Worm (Caenorhabditis elegans): ENCODE results near the gene clec-196.

The clec-196 gene

DNA sequence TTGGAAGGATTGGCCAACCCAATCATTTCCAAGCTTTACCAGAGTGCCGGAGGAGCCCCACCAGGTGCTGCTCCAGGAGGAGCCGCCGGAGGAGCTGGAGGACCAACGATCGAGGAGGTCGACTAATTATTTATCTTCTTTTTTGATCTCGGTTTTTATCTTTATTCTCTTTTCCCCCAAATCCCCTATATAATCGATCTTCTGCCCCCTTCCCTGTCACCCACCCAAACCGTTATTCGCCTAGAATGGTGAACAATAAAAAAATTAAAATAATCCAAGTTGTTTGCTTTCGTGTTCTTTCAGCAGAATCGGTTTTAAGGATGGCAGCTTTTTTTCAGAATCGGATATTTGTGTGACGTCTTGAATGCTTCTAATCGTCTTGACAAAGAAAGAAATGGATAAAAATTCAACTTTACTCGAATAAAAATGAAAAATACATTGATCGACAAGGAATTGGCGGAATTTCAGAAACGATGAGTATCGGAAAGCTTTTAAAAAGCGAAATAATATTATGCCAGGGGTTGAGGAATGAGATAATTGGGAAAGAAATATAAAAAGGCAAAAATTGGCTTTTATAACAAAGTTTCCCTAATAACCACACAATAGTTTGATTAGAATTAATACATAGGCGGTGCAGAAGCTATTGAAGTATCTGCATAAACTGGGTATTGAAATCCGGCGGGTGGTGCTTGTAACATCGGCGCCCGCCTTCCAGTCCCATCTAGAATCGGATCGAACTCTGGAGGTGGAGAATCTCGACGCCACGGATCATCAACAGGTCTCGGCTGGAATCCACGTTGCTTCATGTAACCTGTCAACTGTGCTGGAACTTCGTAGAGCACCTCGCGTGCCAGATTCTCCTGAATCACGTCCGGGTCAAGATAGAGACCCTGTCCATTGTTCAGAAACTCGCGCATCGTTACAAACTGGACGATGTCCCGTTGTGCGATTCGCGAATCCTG lies 4.6 kb downstream of the clec-196 start:
- TF ChIP-seq lin-39 (tag; optimal IDR thresholded peaks at IDR 0.05) (no peak), ama-1 (optimal IDR thresholded peaks at IDR 0.05) (peak; percentile 99), ceh-88 (GFP tag; IDR thresholded peaks at IDR 0.05) (peak; percentile 21; the same call in 1 of the 2 replicates), sox-4 (tag; optimal IDR thresholded peaks at IDR 0.05) (no peak), vab-15 (tag; optimal IDR thresholded peaks at IDR 0.05) (no peak), mep-1 (tag; optimal IDR thresholded peaks at IDR 0.05) (peak; percentile 91), nhr-11 (tag; optimal IDR thresholded peaks at IDR 0.05) (no peak), ceh-8 (GFP tag; optimal IDR thresholded peaks at IDR 0.05) (peak; percentile 15), nhr-28 (tag; optimal IDR thresholded peaks at IDR 0.05) (no peak), nhr-237 (tag; optimal IDR thresholded peaks at IDR 0.05) (no peak), hlh-17 (GFP tag; optimal IDR thresholded peaks at IDR 0.05; ENCODE audit: borderline replicate concordance) (no peak), ceh-63 (GFP tag; optimal IDR thresholded peaks at IDR 0.05) (peak; percentile 25), C34B4.2 (tag; optimal IDR thresholded peaks at IDR 0.05) (no peak), grh-1 (GFP tag; IDR thresholded peaks at IDR 0.05) (no peak), irx-1 (tag; optimal IDR thresholded peaks at IDR 0.05) (no peak), dpl-1 (GFP tag; optimal IDR thresholded peaks at IDR 0.05) (peak in 2 of 3 experiments; percentile 22 to 28), sup-37 (GFP tag; optimal IDR thresholded peaks at IDR 0.05) (no peak), fkh-10 (GFP tag; optimal IDR thresholded peaks at IDR 0.05) (no peak), egl-13 (tag; optimal IDR thresholded peaks at IDR 0.05) (peak; percentile 11), elt-2 (tag; optimal IDR thresholded peaks at IDR 0.05) (peak; percentile 59), lin-13 (GFP tag; optimal IDR thresholded peaks at IDR 0.05) (peak; percentile 62), C04F5.9 (tag; optimal IDR thresholded peaks at IDR 0.05) (no peak), nhr-20 (tag; optimal IDR thresholded peaks at IDR 0.05) (peak; percentile 70), lin-14 (GFP tag; optimal IDR thresholded peaks at IDR 0.05) (peak; percentile 40), fkh-8 (tag; optimal IDR thresholded peaks at IDR 0.05) (peak; percentile 65), unc-62 (GFP tag; optimal IDR thresholded peaks at IDR 0.05) (no peak), mab-9 (GFP tag; IDR thresholded peaks at IDR 0.05) (no peak), isw-1 (GFP tag; IDR thresholded peaks at IDR 0.05) (no peak), lir-3 (tag; optimal IDR thresholded peaks at IDR 0.05; ENCODE audit: poor library complexity) (peak; percentile 10), fos-1 (tag; optimal IDR thresholded peaks at IDR 0.05) (no peak), unc-30 (tag; optimal IDR thresholded peaks at IDR 0.05) (peak; percentile 61), ceh-90 (tag; optimal IDR thresholded peaks at IDR 0.05) (no peak), aha-1 (tag; optimal IDR thresholded peaks at IDR 0.05) (peak; percentile 29), dsc-1 (tag; optimal IDR thresholded peaks at IDR 0.05) (peak; percentile 60), snpc-4 (tag; optimal IDR thresholded peaks at IDR 0.05) (peak; percentile 13), nhr-84 (tag; optimal IDR thresholded peaks at IDR 0.05) (no peak), ztf-11 (tag; optimal IDR thresholded peaks at IDR 0.05) (no peak), unc-98 (GFP tag; IDR thresholded peaks at IDR 0.05) (no peak), efl-1 (optimal IDR thresholded peaks at IDR 0.05) (peak in 1 of 2 experiments; percentile 16), efl-1 (GFP tag; optimal IDR thresholded peaks at IDR 0.05 in 1 of 2) (peak; percentile 21 to 92), skn-1 (tag; optimal IDR thresholded peaks at IDR 0.05) (peak; percentile 76), elt-3 (tag; optimal IDR thresholded peaks at IDR 0.05) (peak in 1 of 6 experiments; percentile 44), pqm-1 (tag; optimal IDR thresholded peaks at IDR 0.05) (no peak), ets-5 (GFP tag; IDR thresholded peaks at IDR 0.05) (no peak), hlh-4 (tag; optimal IDR thresholded peaks at IDR 0.05) (no peak), pag-3 (tag; optimal IDR thresholded peaks at IDR 0.05; ENCODE audit: borderline replicate concordance, insufficient read depth) (peak; percentile 25), zip-4 (GFP tag; optimal IDR thresholded peaks at IDR 0.05) (peak; percentile 27), alr-1 (tag; optimal IDR thresholded peaks at IDR 0.05; ENCODE audit: borderline replicate concordance) (no peak), ztf-4 (tag; optimal IDR thresholded peaks at IDR 0.05) (peak; percentile 58), F16B12.6 (tag; optimal IDR thresholded peaks at IDR 0.05) (no peak), hpl-2 (GFP tag; optimal IDR thresholded peaks at IDR 0.05) (no peak)

All from whole organism, L1 larva.